Fruit fly (Drosophila melanogaster): ENCODE measurements around the gene plum.

- TF ChIP-seq CG8478 (optimal IDR thresholded peaks at IDR 0.05) = no peak
- no peak for TF ChIP-seq psq (optimal IDR thresholded peaks at IDR 0.05)
These were observed 22.7 kb upstream of the plum start for dm6 chr3R:26557532-26558244.

All from whole organism.